Worm (Caenorhabditis elegans): Measurements from ENCODE around the gene mdt-10.

Gene mdt-10

DNA sequence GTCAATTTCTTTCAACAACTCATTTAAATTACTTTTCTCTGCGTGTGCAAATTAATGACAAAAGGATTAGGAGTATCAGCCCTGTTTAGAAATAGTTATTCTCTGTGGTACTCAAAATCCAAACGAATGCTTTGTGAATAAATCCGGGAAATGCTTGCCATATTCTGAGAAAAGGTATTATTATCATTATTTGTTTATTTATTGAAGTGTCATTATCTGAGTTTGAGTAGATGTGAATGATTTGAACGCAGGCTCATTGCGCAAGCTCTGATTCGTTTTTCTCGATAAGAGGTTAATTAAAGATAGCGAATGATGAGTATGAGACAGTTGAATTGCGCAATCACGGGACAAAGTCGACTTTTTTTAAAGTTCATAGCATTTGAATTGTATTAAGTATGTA is 27.0 kb downstream of the mdt-10 start:
- TF ChIP-seq ceh-28 (tag; optimal IDR thresholded peaks at IDR 0.05) (no peak), sea-2 (GFP tag; optimal IDR thresholded peaks at IDR 0.05) (no peak), jun-1 (tag; optimal IDR thresholded peaks at IDR 0.05) (no peak), nhr-23 (tag; optimal IDR thresholded peaks at IDR 0.05) (no peak), nhr-67 (tag; optimal IDR thresholded peaks at IDR 0.05) (no peak), nhr-25 (tag; optimal IDR thresholded peaks at IDR 0.05) (no peak), nhr-77 (tag; optimal IDR thresholded peaks at IDR 0.05) (no peak), daf-12 (tag; optimal IDR thresholded peaks at IDR 0.05) (no peak), fkh-2 (tag; optimal IDR thresholded peaks at IDR 0.05) (no peak), nfya-1 (tag; optimal IDR thresholded peaks at IDR 0.05; ENCODE audit: insufficient read depth) (no peak), nhr-76 (tag; optimal IDR thresholded peaks at IDR 0.05) (no peak), mdl-1 (tag; optimal IDR thresholded peaks at IDR 0.05) (no peak), hmg-11 (tag; optimal IDR thresholded peaks at IDR 0.05) (no peak), nhr-11 (tag; optimal IDR thresholded peaks at IDR 0.05) (no peak), snpc-4 (tag; optimal IDR thresholded peaks at IDR 0.05) (no peak), fos-1 (tag; optimal IDR thresholded peaks at IDR 0.05) (no peak)

DNA sequence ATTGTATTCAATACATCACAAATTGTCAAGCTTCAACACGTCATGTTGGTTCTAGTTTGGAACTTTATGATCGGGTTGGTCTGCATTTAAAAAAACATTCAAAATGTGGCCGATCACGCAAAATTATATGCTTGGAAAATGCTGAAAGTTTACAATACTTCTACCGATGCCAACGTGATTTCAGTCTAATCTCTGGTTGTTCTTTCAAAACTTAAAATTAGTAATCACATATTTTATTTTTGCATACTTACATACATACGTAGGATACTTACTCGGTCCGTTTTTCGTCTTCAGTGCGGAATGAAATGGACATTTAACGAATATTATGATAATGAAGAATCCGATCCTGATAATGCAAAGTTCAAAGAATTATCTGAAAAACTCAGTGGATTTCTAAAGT is 29.7 kb downstream of the mdt-10 start, which contains the start of gene srw-62:
srw-62 (plus strand) TSS at position 301 of the 400 bp plus-strand sequence.
- TF ChIP-seq nhr-12 (tag; optimal IDR thresholded peaks at IDR 0.05) (no peak), elt-2 (tag; optimal IDR thresholded peaks at IDR 0.05) (no peak), fkh-10 (GFP tag; optimal IDR thresholded peaks at IDR 0.05) (no peak), lsy-12 (tag; optimal IDR thresholded peaks at IDR 0.05) (no peak), aly-2 (tag; optimal IDR thresholded peaks at IDR 0.05) (no peak), ceh-16 (tag; optimal IDR thresholded peaks at IDR 0.05) (no peak), ceh-9 (tag; optimal IDR thresholded peaks at IDR 0.05) (no peak), pqm-1 (tag; optimal IDR thresholded peaks at IDR 0.05) (no peak), ceh-82 (tag; optimal IDR thresholded peaks at IDR 0.05) (no peak), nhr-43 (tag; optimal IDR thresholded peaks at IDR 0.05; ENCODE audit: poor library complexity, severe bottlenecking) (no peak), nfya-1 (tag; optimal IDR thresholded peaks at IDR 0.05; ENCODE audit: insufficient read depth) (no peak), nhr-23 (tag; optimal IDR thresholded peaks at IDR 0.05) (no peak), nhr-28 (tag; optimal IDR thresholded peaks at IDR 0.05) (no peak), ZK546.5 (tag; optimal IDR thresholded peaks at IDR 0.05) (no peak), R02D3.7 (tag; optimal IDR thresholded peaks at IDR 0.05) (no peak), ceh-28 (tag; optimal IDR thresholded peaks at IDR 0.05) (no peak), nhr-25 (tag; optimal IDR thresholded peaks at IDR 0.05) (no peak), tbx-2 (tag; optimal IDR thresholded peaks at IDR 0.05) (no peak), ztf-11 (tag; optimal IDR thresholded peaks at IDR 0.05) (no peak)

DNA sequence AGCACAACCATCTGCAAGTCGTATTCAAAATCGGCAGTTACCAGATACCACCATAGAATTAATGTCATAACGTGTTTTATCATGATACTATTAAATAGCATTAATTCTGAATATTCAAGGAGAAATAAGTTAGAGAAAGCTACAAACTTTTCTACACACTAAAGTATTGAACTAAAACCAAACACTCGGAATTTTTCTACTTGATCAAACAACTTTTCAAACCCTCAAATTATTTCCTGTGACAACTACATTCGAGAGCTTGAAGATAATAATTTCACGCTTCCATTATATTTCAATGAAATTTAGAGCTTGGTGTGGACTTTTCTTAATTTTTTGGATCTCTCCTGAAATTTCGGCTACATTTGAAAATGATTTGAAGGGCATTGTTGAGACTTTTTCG is 32.4 kb downstream of the mdt-10 start, which contains the start of gene irld-47:
irld-47 (minus strand) TSS at position 101 of the 400 bp plus-strand sequence.
- TF ChIP-seq R02D3.7 (tag; optimal IDR thresholded peaks at IDR 0.05), result no peak
- TF ChIP-seq ztf-11 (tag; optimal IDR thresholded peaks at IDR 0.05), result no peak
- TF ChIP-seq zag-1 (tag; optimal IDR thresholded peaks at IDR 0.05), result no peak
- TF ChIP-seq skn-1 (tag; optimal IDR thresholded peaks at IDR 0.05), result no peak
- no peak for TF ChIP-seq tbx-2 (tag; optimal IDR thresholded peaks at IDR 0.05)
- TF ChIP-seq egl-27 (tag; optimal IDR thresholded peaks at IDR 0.05), result no peak
- no peak for TF ChIP-seq nhr-25 (tag; optimal IDR thresholded peaks at IDR 0.05)
- TF ChIP-seq snpc-4 (tag; optimal IDR thresholded peaks at IDR 0.05), result no peak
- no peak for TF ChIP-seq lin-15B (tag; optimal IDR thresholded peaks at IDR 0.05)
- no peak for TF ChIP-seq lsy-12 (tag; optimal IDR thresholded peaks at IDR 0.05)
- TF ChIP-seq nhr-12 (tag; optimal IDR thresholded peaks at IDR 0.05), result no peak
- no peak for TF ChIP-seq ztf-4 (tag; optimal IDR thresholded peaks at IDR 0.05)
- TF ChIP-seq nhr-23 (tag; optimal IDR thresholded peaks at IDR 0.05), result no peak
- TF ChIP-seq fkh-2 (tag; optimal IDR thresholded peaks at IDR 0.05), result no peak
- no peak for TF ChIP-seq hmg-11 (tag; optimal IDR thresholded peaks at IDR 0.05)
- no peak for TF ChIP-seq unc-62 (GFP tag; optimal IDR thresholded peaks at IDR 0.05)
- no peak for TF ChIP-seq ama-1 (optimal IDR thresholded peaks at IDR 0.05)
- TF ChIP-seq nhr-43 (tag; optimal IDR thresholded peaks at IDR 0.05; ENCODE audit: poor library complexity, severe bottlenecking), result no peak
- TF ChIP-seq fkh-10 (GFP tag; optimal IDR thresholded peaks at IDR 0.05), result no peak

DNA sequence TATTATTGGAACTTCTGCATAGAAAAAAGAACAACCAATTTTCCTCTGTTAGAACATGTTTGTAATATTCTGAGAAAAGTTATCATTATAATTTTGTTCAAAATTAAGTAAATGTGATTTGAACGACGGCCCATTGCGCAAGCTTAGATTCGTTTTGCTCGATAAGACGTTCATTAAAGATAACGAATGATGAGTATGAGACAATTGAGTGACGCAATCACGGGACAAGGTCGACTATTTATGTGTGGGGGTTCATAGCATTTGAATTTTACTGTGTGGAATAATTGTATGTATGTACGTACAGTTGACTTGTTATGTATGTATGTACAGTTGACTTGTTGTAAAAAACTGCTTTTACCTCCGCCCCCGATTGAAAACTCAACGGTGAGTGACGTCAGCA is 35.5 kb downstream of the mdt-10 start:
- no peak for TF ChIP-seq unc-39 (tag; optimal IDR thresholded peaks at IDR 0.05)
- no peak for TF ChIP-seq lsy-12 (tag; optimal IDR thresholded peaks at IDR 0.05)
- no peak for TF ChIP-seq nhr-11 (tag; optimal IDR thresholded peaks at IDR 0.05)
- no peak for TF ChIP-seq eor-1 (tag; optimal IDR thresholded peaks at IDR 0.05)

All from whole organism, L3 larva.